Worm (Caenorhabditis elegans) whole organism, L4/young adult: ENCODE data around the gene gldc-1.

ENCODE experiments used
- W03F9.2 ChIP-seq: fragments of 150-350 bp; optimal IDR thresholded peaks from 2 replicates; lab custom pipeline; 2014; ENCODE audit warnings: missing biosample characterization, missing genetic modification characterization
- him-1 ChIP-seq: sonication (generic microtip); optimal IDR thresholded peaks from 2 replicates; lab custom pipeline; 2016; ENCODE audit warnings: missing genotype, missing genetic modification reagents, missing genetic modification characterization, missing compliant biosample characterization

ce11 chrII:6010544-6010943 is 39.7 kb upstream of the gldc-1 start, which contains the start of gene ins-20:
- TF ChIP-seq W03F9.2 (tag; lab: Kevin White, UChicago) = no peak
- TF ChIP-seq him-1 (tag; lab: Kevin White, UChicago) = no peak
